Fruit fly (Drosophila melanogaster) whole organism, embryonic: ENCODE measurements around the gene CG31882.

Experiments
- CG10274 ChIP-seq: fragments of 200-800 bp; sonication (Bioruptor generic); optimal IDR thresholded peaks from 3 replicates; lab custom pipeline; 2017; ENCODE audit warnings: missing biosample characterization, mild to moderate bottlenecking, missing genetic modification characterization
- CG10979 ChIP-seq: fragments of 200-800 bp; sonication (Bioruptor generic); optimal IDR thresholded peaks from 2 replicates; lab custom pipeline; 2018; ENCODE audit warnings: missing biosample characterization, mild to moderate bottlenecking, missing genetic modification characterization, moderate library complexity
- CG11085 ChIP-seq: fragments of 200-800 bp; sonication (Bioruptor generic); IDR thresholded peaks from 2 replicates; pipeline ENCODE4 v1.3.6; 2022; ENCODE audit warnings: missing biosample characterization, missing genetic modification characterization
- CG12391 ChIP-seq: fragments of 200-800 bp; sonication (Bioruptor generic); optimal IDR thresholded peaks from 3 replicates; lab custom pipeline; 2018; ENCODE audit warnings: missing biosample characterization, mild to moderate bottlenecking, missing genetic modification characterization, moderate library complexity
- CG15696 ChIP-seq: fragments of 200-800 bp; sonication (Bioruptor generic); optimal IDR thresholded peaks from 2 replicates; lab custom pipeline; 2019; ENCODE audit warnings: missing biosample characterization, mild to moderate bottlenecking, missing genetic modification characterization, moderate library complexity
- CG1602 ChIP-seq: fragments of 200-800 bp; sonication (Bioruptor generic); optimal IDR thresholded peaks from 3 replicates; lab custom pipeline; 2016; ENCODE audit warnings: missing biosample characterization, missing genetic modification characterization
- CG17359 ChIP-seq: fragments of 200-800 bp; sonication (Bioruptor generic); optimal IDR thresholded peaks from 3 replicates; lab custom pipeline; 2018; ENCODE audit warnings: missing biosample characterization, mild to moderate bottlenecking, missing genetic modification characterization, moderate library complexity
- CG17802 ChIP-seq: fragments of 200-800 bp; sonication (Bioruptor generic); optimal IDR thresholded peaks from 2 replicates; lab custom pipeline; 2018; ENCODE audit warnings: missing biosample characterization, mild to moderate bottlenecking, missing genetic modification characterization, moderate library complexity
- CG17829 ChIP-seq: fragments of 200-800 bp; optimal IDR thresholded peaks from 2 replicates; lab custom pipeline; 2019; ENCODE audit warnings: missing biosample characterization, mild to moderate bottlenecking, missing genetic modification characterization, moderate library complexity
- CG18619 ChIP-seq: fragments of 200-800 bp; sonication (Bioruptor generic); optimal IDR thresholded peaks from 3 replicates; lab custom pipeline; 2017; ENCODE audit warnings: missing biosample characterization, mild to moderate bottlenecking, missing genetic modification characterization
- CG2712 ChIP-seq: fragments of 200-800 bp; optimal IDR thresholded peaks from 3 replicates; lab custom pipeline; 2019; ENCODE audit warnings: missing biosample characterization, mild to moderate bottlenecking, missing genetic modification characterization, moderate library complexity
- CG3065 ChIP-seq: fragments of 200-800 bp; sonication (Bioruptor generic); optimal IDR thresholded peaks from 2 replicates; lab custom pipeline; 2016; ENCODE audit warnings: missing biosample characterization, missing genetic modification characterization
- CG31441 ChIP-seq: fragments of 200-800 bp; sonication (Bioruptor generic); IDR thresholded peaks from 2 replicates; pipeline ENCODE4 v1.3.6; 2022; ENCODE audit warnings: missing biosample characterization, missing genetic modification characterization
- CG33557 ChIP-seq: fragments of 200-800 bp; sonication (Bioruptor generic); optimal IDR thresholded peaks from 2 replicates; lab custom pipeline; 2019; ENCODE audit warnings: missing biosample characterization, mild to moderate bottlenecking, missing genetic modification characterization, moderate library complexity
- CG42726 ChIP-seq: fragments of 200-800 bp; sonication (Bioruptor generic); IDR thresholded peaks from 2 replicates; pipeline ENCODE4 v1.3.6; 2022; ENCODE audit warnings: missing biosample characterization, missing genetic modification characterization; ENCODE audit not compliant: partially characterized antibody
- CHES-1-like ChIP-seq: fragments of 200-800 bp; sonication (Bioruptor generic); optimal IDR thresholded peaks from 2 replicates; lab custom pipeline; 2016; ENCODE audit warnings: missing biosample characterization, missing genetic modification characterization
- Dek ChIP-seq: fragments of 200-800 bp; sonication (Bioruptor generic); optimal IDR thresholded peaks from 3 replicates; lab custom pipeline; 2019; ENCODE audit warnings: missing biosample characterization, mild to moderate bottlenecking, missing genetic modification characterization, moderate library complexity
- Dp ChIP-seq: fragments of 200-800 bp; sonication (Bioruptor generic); optimal IDR thresholded peaks from 2 replicates; lab custom pipeline; 2018; ENCODE audit warnings: missing biosample characterization, mild to moderate bottlenecking, missing genetic modification characterization, moderate library complexity
- ERR ChIP-seq: fragments of 200-800 bp; sonication (Bioruptor generic); optimal IDR thresholded peaks from 2 replicates; lab custom pipeline; 2016; ENCODE audit warnings: missing biosample characterization, missing genetic modification characterization
- Gug ChIP-seq: fragments of 200-800 bp; sonication (Bioruptor generic); IDR thresholded peaks from 4 replicates; pipeline ENCODE4 v1.3.6; 2022; ENCODE audit warnings: missing biosample characterization, missing genetic modification characterization
- H2.0 ChIP-seq: fragments of 200-800 bp; sonication (Bioruptor generic); IDR thresholded peaks from 2 replicates; pipeline ENCODE4 v1.3.6; 2022; ENCODE audit warnings: missing biosample characterization, missing genetic modification characterization
- HmgZ ChIP-seq: fragments of 200-800 bp; sonication (Bioruptor generic); optimal IDR thresholded peaks from 2 replicates; lab custom pipeline; 2018; ENCODE audit warnings: missing biosample characterization, mild to moderate bottlenecking, missing genetic modification characterization
- Hr39 ChIP-seq: fragments of >200 bp; optimal IDR thresholded peaks from 2 replicates; lab custom pipeline; 2017
- Kr ChIP-seq: fragments of 200-800 bp; sonication (Bioruptor generic); optimal IDR thresholded peaks from 2 replicates; lab custom pipeline; 2017; ENCODE audit warnings: missing biosample characterization, mild to moderate bottlenecking, missing genetic modification characterization
- Lim3 ChIP-seq: fragments of 200-800 bp; sonication (Bioruptor generic); IDR thresholded peaks from 2 replicates; pipeline ENCODE4 v1.3.6; 2022; ENCODE audit warnings: missing biosample characterization, missing genetic modification characterization
- Max ChIP-seq: fragments of 200-800 bp; sonication (Bioruptor generic); optimal IDR thresholded peaks from 2 replicates; lab custom pipeline; 2016; ENCODE audit warnings: missing biosample characterization, mild to moderate bottlenecking, missing genetic modification characterization
- Med ChIP-seq: fragments of 200-800 bp; sonication (Bioruptor generic); peaks from one replicate; lab custom pipeline; 2016; ENCODE audit warnings: missing biosample characterization, missing genetic modification characterization, mild to moderate bottlenecking, inconsistent platforms, moderate library complexity
- Meics ChIP-seq: fragments of 200-800 bp; sonication (Bioruptor generic); optimal IDR thresholded peaks from 2 replicates; lab custom pipeline; 2017; ENCODE audit warnings: missing biosample characterization, mild to moderate bottlenecking, missing genetic modification characterization
- Nf-YB ChIP-seq: fragments of 200-800 bp; sonication (Bioruptor generic); optimal IDR thresholded peaks from 3 replicates; lab custom pipeline; 2019; ENCODE audit warnings: missing biosample characterization, mild to moderate bottlenecking, missing genetic modification characterization, moderate library complexity
- Sin3A ChIP-seq: fragments of >200 bp; optimal IDR thresholded peaks from 2 replicates; lab custom pipeline; 2018
- Spps ChIP-seq: fragments of 200-800 bp; sonication (Bioruptor generic); optimal IDR thresholded peaks from 2 replicates; lab custom pipeline; 2018; ENCODE audit warnings: missing biosample characterization, mild to moderate bottlenecking, missing genetic modification characterization
- ara ChIP-seq: fragments of 200-800 bp; sonication (Bioruptor generic); IDR thresholded peaks from 2 replicates; pipeline ENCODE4 v1.3.6; 2022; ENCODE audit warnings: missing biosample characterization, missing genetic modification characterization
- chif ChIP-seq, 2 experiments: fragments of 200-800 bp; sonication (Bioruptor generic); optimal IDR thresholded peaks; 3 replicates each; lab custom pipeline; 2016; ENCODE audit warnings: missing biosample characterization in 2 of 2, missing genetic modification characterization in 2 of 2
- dati ChIP-seq: fragments of 200-800 bp; sonication (Bioruptor generic); IDR thresholded peaks from 2 replicates; pipeline ENCODE4 v1.3.6; 2022; ENCODE audit warnings: missing biosample characterization, missing genetic modification characterization
- fd64A ChIP-seq: fragments of 200-800 bp; sonication (Bioruptor generic); optimal IDR thresholded peaks from 3 replicates; lab custom pipeline; 2018; ENCODE audit warnings: missing biosample characterization, mild to moderate bottlenecking, missing genetic modification characterization
- hb ChIP-seq: fragments of 200-800 bp; sonication (Bioruptor generic); IDR thresholded peaks from 3 replicates; pipeline ENCODE4 v1.3.6; 2022; ENCODE audit warnings: missing biosample characterization, missing genetic modification characterization; ENCODE audit not compliant: partially characterized antibody
- jumu ChIP-seq: fragments of 200-800 bp; sonication (Bioruptor generic); optimal IDR thresholded peaks from 3 replicates; lab custom pipeline; 2016; ENCODE audit warnings: missing biosample characterization, missing genetic modification characterization
- lilli ChIP-seq: fragments of 200-800 bp; sonication (Bioruptor generic); optimal IDR thresholded peaks from 3 replicates; lab custom pipeline; 2016; ENCODE audit warnings: missing biosample characterization, missing genetic modification characterization
- lola ChIP-seq, 3 experiments: fragments of >200 bp in 2 of 3; fragments of 200-800 bp in 1 of 3; sonication (Bioruptor generic) in 1 of 3; optimal IDR thresholded peaks; 2 replicates each; lab custom pipeline; 2017 to 2019; ENCODE audit warnings: missing biosample characterization in 3 of 3, missing genetic modification characterization in 3 of 3, mild to moderate bottlenecking in 1 of 3, moderate library complexity in 1 of 3
- nerfin-2 ChIP-seq: fragments of 200-800 bp; sonication (Bioruptor generic); IDR thresholded peaks from 2 replicates; pipeline ENCODE4 v1.3.6; 2022; ENCODE audit warnings: missing biosample characterization, missing genetic modification characterization; ENCODE audit not compliant: partially characterized antibody
- oc ChIP-seq: fragments of 200-800 bp; sonication (Bioruptor generic); optimal IDR thresholded peaks from 2 replicates; lab custom pipeline; 2018; ENCODE audit warnings: missing biosample characterization, mild to moderate bottlenecking, missing genetic modification characterization, moderate library complexity
- ro ChIP-seq: fragments of 200-800 bp; sonication (Bioruptor generic); IDR thresholded peaks from 2 replicates; pipeline ENCODE4 v1.3.6; 2022; ENCODE audit warnings: missing biosample characterization, missing genetic modification characterization
- row ChIP-seq: fragments of 200-800 bp; sonication (Bioruptor generic); IDR thresholded peaks from 3 replicates; pipeline ENCODE4 v1.3.6; 2022; ENCODE audit warnings: missing biosample characterization, missing genetic modification characterization
- sna ChIP-seq: fragments of 200-800 bp; sonication (Bioruptor generic); IDR thresholded peaks from 2 replicates; pipeline ENCODE4 v1.3.6; 2022; ENCODE audit warnings: missing biosample characterization, missing genetic modification characterization; ENCODE audit not compliant: partially characterized antibody
- stc ChIP-seq: fragments of 200-800 bp; sonication (Bioruptor generic); IDR thresholded peaks from 2 replicates; pipeline ENCODE4 v1.3.6; 2022; ENCODE audit warnings: missing biosample characterization, missing genetic modification characterization
- sug ChIP-seq: fragments of 200-800 bp; optimal IDR thresholded peaks from 2 replicates; lab custom pipeline; 2019; ENCODE audit warnings: missing biosample characterization, mild to moderate bottlenecking, missing genetic modification characterization, moderate library complexity
- tap ChIP-seq: fragments of 200-800 bp; optimal IDR thresholded peaks from 3 replicates; lab custom pipeline; 2019; ENCODE audit warnings: missing biosample characterization, mild to moderate bottlenecking, missing genetic modification characterization, moderate library complexity
- toy ChIP-seq: fragments of 200-800 bp; sonication (Bioruptor generic); IDR thresholded peaks from 2 replicates; pipeline ENCODE4 v1.3.6; 2022; ENCODE audit warnings: missing biosample characterization, missing genetic modification characterization
- unc-4 ChIP-seq: fragments of 200-800 bp; sonication (Bioruptor generic); IDR thresholded peaks from 2 replicates; pipeline ENCODE4 v1.3.6; 2022; ENCODE audit warnings: missing biosample characterization, missing genetic modification characterization; ENCODE audit not compliant: partially characterized antibody
- vvl ChIP-seq: fragments of 200-800 bp; sonication (Bioruptor generic); IDR thresholded peaks from 2 replicates; pipeline ENCODE4 v1.3.6; 2022; ENCODE audit warnings: missing biosample characterization, missing genetic modification characterization
- zen ChIP-seq: fragments of 200-800 bp; sonication (Bioruptor generic); optimal IDR thresholded peaks from 3 replicates; lab custom pipeline; 2018; ENCODE audit warnings: missing biosample characterization, mild to moderate bottlenecking, missing genetic modification characterization, moderate library complexity
- zfh1 ChIP-seq: fragments of 200-800 bp; sonication (Bioruptor generic); IDR thresholded peaks from 3 replicates; pipeline ENCODE4 v1.3.6; 2022; ENCODE audit warnings: missing biosample characterization, missing genetic modification characterization

The CG31882 gene

DNA sequence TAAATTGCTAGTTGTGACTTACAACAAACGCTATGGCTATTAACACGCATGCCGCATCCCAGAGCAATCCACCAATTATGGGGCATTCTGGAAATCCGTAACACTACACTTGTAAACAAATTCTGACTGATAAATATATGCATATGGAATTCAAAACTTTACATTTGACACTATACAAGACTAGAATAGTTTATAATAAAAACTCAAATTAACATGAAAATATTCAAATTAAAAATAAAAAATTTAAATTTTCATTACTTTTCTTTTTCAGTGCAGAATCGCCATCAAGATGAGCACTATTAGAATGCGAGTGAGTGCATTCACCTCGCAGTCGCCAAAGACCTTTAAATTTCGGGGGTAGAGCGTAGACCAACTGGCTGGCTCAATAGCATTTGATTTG is 39.1 kb downstream of the CG31882 start (continued):
- TF ChIP-seq dati (GFP tag; lab: Robert Waterston, UW) (no peak), oc (tag; lab: Kevin White, UChicago) (no peak), CG15696 (tag; lab: Kevin White, UChicago) (peak; percentile 64), CG17359 (tag; lab: Kevin White, UChicago) (no peak), CG42726 (GFP tag; lab: Robert Waterston, UW) (no peak), Spps (tag; lab: Kevin White, UChicago) (peak; percentile 49), jumu (GFP tag; lab: Kevin White, UChicago) (no peak), sna (no peak), CG1602 (GFP tag; lab: Kevin White, UChicago) (no peak), CG12391 (tag; lab: Kevin White, UChicago) (peak; percentile 46), tap (tag; lab: Kevin White, UChicago) (no peak), lola (GFP tag; optimal IDR thresholded peaks at IDR 0.05; lab: Kevin White, UChicago) (peak in 1 of 3 experiments; percentile 75), vvl (GFP tag; lab: Robert Waterston, UW) (peak; percentile 74), Med (GFP tag; lab: Kevin White, UChicago) (no peak), nerfin-2 (no peak), unc-4 (GFP tag; lab: Robert Waterston, UW) (no peak), HmgZ (no peak), H2.0 (GFP tag; lab: Robert Waterston, UW) (no peak), Meics (GFP tag; lab: Kevin White, UChicago) (no peak), zen (tag; lab: Kevin White, UChicago) (peak; percentile 50), hb (no peak), CG2712 (tag; lab: Kevin White, UChicago) (peak; percentile 83), CG18619 (no peak), CG17829 (tag; lab: Kevin White, UChicago) (peak; percentile 78), Gug (no peak), CG3065 (GFP tag; lab: Kevin White, UChicago) (no peak), CG10979 (tag; lab: Kevin White, UChicago) (peak; percentile 77), CG31441 (GFP tag; lab: Robert Waterston, UW) (peak; percentile 62), CG17802 (no peak), Sin3A (lab: Kevin White, UChicago) (no peak), Dek (tag; lab: Kevin White, UChicago) (no peak), chif (GFP tag; optimal IDR thresholded peaks at IDR 0.05; lab: Kevin White, UChicago) (peak in 1 of 2 experiments; percentile 13), lilli (no peak), CG10274 (GFP tag; lab: Kevin White, UChicago) (no peak), ara (GFP tag; lab: Robert Waterston, UW) (no peak), Nf-YB (GFP tag; lab: Kevin White, UChicago) (peak; percentile 35), CHES-1-like (no peak), toy (GFP tag; lab: Robert Waterston, UW) (no peak), Kr (GFP tag; lab: Kevin White, UChicago) (no peak), Max (no peak), Hr39 (lab: Kevin White, UChicago) (no peak), Dp (no peak), ro (GFP tag; lab: Robert Waterston, UW) (no peak), fd64A (GFP tag; lab: Kevin White, UChicago) (no peak), stc (0 out of 2 replicates have a peak, but pooled peaks have one; percentile 13), zfh1 (GFP tag; lab: Robert Waterston, UW) (no peak), CG33557 (GFP tag; lab: Kevin White, UChicago) (peak; percentile 2), row (GFP tag; lab: Robert Waterston, UW) (no peak), Lim3 (no peak), sug (no peak), ERR (GFP tag; lab: Kevin White, UChicago) (no peak), CG11085 (GFP tag; lab: Robert Waterston, UW) (no peak)
